Worm (Caenorhabditis elegans): Measurements from ENCODE around the gene C27F2.6.

DNA sequence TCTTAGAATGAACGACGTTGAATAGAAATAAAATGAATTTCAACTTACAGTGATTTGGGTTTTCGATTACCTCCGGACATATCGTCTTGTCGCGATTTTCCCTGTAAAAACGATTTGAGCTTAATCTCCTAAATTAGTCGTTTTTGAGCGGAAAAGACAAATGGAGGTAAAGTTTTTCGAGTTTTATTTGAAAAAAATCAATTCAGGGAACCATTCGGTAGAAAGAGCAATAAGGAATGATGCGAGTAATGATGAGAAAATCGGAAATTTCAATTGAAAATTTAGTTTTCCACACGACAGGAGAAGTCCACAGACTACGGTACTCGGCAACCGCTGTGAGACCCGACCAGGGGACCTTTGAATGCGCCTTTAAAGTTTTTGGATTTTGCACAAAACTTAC, 22.0 kb upstream of the C27F2.6 start, which contains the start of gene R144.10:
- no peak for TF ChIP-seq ets-4 (GFP tag; optimal IDR thresholded peaks at IDR 0.05)
- TF ChIP-seq repo-1 (tag; optimal IDR thresholded peaks at IDR 0.05) = no peak
- TF ChIP-seq ztf-3 (GFP tag; optimal IDR thresholded peaks at IDR 0.05) = no peak
- TF ChIP-seq chd-7 (tag; optimal IDR thresholded peaks at IDR 0.05) = no peak
- TF ChIP-seq F52B5.7 (tag; optimal IDR thresholded peaks at IDR 0.05) = no peak

All from whole organism, young adult.